Fruit fly (Drosophila melanogaster) whole organism, prepupa: ENCODE data around the gene ND-20L.
A peak's percentile ranks its signal among the peaks of the same experiment; 100 is the strongest.

Experiments used
- CG10669 ChIP-seq: fragments of 200-800 bp; sonication (Bioruptor generic); optimal IDR thresholded peaks from 3 replicates; lab custom pipeline; 2018; ENCODE audit warnings: missing biosample characterization, mild to moderate bottlenecking, missing genetic modification characterization, moderate library complexity
- CG11294 ChIP-seq: fragments of 200-800 bp; sonication (Bioruptor generic); IDR thresholded peaks from 2 replicates; pipeline ENCODE4 v1.3.6; 2022; ENCODE audit warnings: missing biosample characterization, missing genetic modification characterization
- CG11762 ChIP-seq: fragments of 200-800 bp; sonication (Bioruptor generic); optimal IDR thresholded peaks from 3 replicates; lab custom pipeline; 2016; ENCODE audit warnings: missing biosample characterization, missing genetic modification characterization; ENCODE audit not compliant: insufficient read depth
- CG11902 ChIP-seq: fragments of 200-800 bp; sonication (Bioruptor generic); optimal IDR thresholded peaks from 3 replicates; lab custom pipeline; 2016; ENCODE audit warnings: missing biosample characterization, missing genetic modification characterization
- CG15336 ChIP-seq: fragments of 200-800 bp; sonication (Bioruptor generic); IDR thresholded peaks from 2 replicates; pipeline ENCODE4 v1.3.6; 2022; ENCODE audit warnings: missing biosample characterization, missing genetic modification characterization
- CG1621 ChIP-seq: fragments of 200-800 bp; sonication (Bioruptor generic); optimal IDR thresholded peaks from 3 replicates; lab custom pipeline; 2018; ENCODE audit warnings: missing biosample characterization, mild to moderate bottlenecking, missing genetic modification characterization
- CG16779 ChIP-seq: fragments of 200-800 bp; sonication (Bioruptor generic); optimal IDR thresholded peaks from 3 replicates; lab custom pipeline; 2017; ENCODE audit warnings: missing biosample characterization, mild to moderate bottlenecking, missing genetic modification characterization
- CG31627 ChIP-seq: fragments of 200-800 bp; sonication (Bioruptor generic); optimal IDR thresholded peaks from 3 replicates; lab custom pipeline; 2016; ENCODE audit warnings: missing biosample characterization, missing genetic modification characterization
- CG34406 ChIP-seq: fragments of 200-800 bp; sonication (Bioruptor generic); optimal IDR thresholded peaks from 3 replicates; lab custom pipeline; 2016; ENCODE audit warnings: missing biosample characterization, missing genetic modification characterization
- CG3919 ChIP-seq: fragments of 200-800 bp; sonication (Bioruptor generic); optimal IDR thresholded peaks from 3 replicates; lab custom pipeline; 2016; ENCODE audit warnings: missing biosample characterization, missing genetic modification characterization
- CG4318 ChIP-seq: fragments of 200-800 bp; sonication (Bioruptor generic); optimal IDR thresholded peaks from 3 replicates; lab custom pipeline; 2017; ENCODE audit warnings: missing biosample characterization, mild to moderate bottlenecking, missing genetic modification characterization
- CG6163 ChIP-seq: fragments of 200-800 bp; sonication (Bioruptor generic); IDR thresholded peaks from 3 replicates; pipeline ENCODE4 v1.3.6; 2022; ENCODE audit warnings: missing biosample characterization, missing genetic modification characterization
- CG6792 ChIP-seq: fragments of 200-800 bp; sonication (Bioruptor generic); optimal IDR thresholded peaks from 3 replicates; lab custom pipeline; 2016; ENCODE audit warnings: missing biosample characterization, missing genetic modification characterization
- CG6854 ChIP-seq: fragments of 200-800 bp; sonication (Bioruptor generic); optimal IDR thresholded peaks from 2 replicates; lab custom pipeline; 2017; ENCODE audit warnings: missing biosample characterization, mild to moderate bottlenecking, missing genetic modification characterization
- CG7368 ChIP-seq: fragments of 200-800 bp; sonication (Bioruptor generic); optimal IDR thresholded peaks from 3 replicates; lab custom pipeline; 2016; ENCODE audit warnings: missing biosample characterization, missing genetic modification characterization
- CG8119 ChIP-seq: fragments of 200-800 bp; sonication (Bioruptor generic); IDR thresholded peaks from 3 replicates; pipeline ENCODE4 v1.3.6; 2022; ENCODE audit warnings: missing biosample characterization, missing genetic modification characterization
- CG8319 ChIP-seq: fragments of 200-800 bp; sonication (Bioruptor generic); optimal IDR thresholded peaks from 3 replicates; lab custom pipeline; 2016; ENCODE audit warnings: missing biosample characterization, missing genetic modification characterization
- Eip93F ChIP-seq: fragments of 200-800 bp; sonication (Bioruptor generic); optimal IDR thresholded peaks from 2 replicates; lab custom pipeline; 2016; ENCODE audit warnings: missing biosample characterization, mild to moderate bottlenecking, missing genetic modification characterization
- Ets21C ChIP-seq: fragments of 200-800 bp; sonication (Bioruptor generic); optimal IDR thresholded peaks from 3 replicates; lab custom pipeline; 2016; ENCODE audit warnings: missing biosample characterization, missing genetic modification characterization
- Ets96B ChIP-seq: fragments of 200-800 bp; optimal IDR thresholded peaks from 2 replicates; lab custom pipeline; 2019; ENCODE audit warnings: missing biosample characterization, mild to moderate bottlenecking, missing genetic modification characterization, moderate library complexity
- Hr4 ChIP-seq: fragments of 200-800 bp; sonication (Bioruptor generic); optimal IDR thresholded peaks from 3 replicates; lab custom pipeline; 2016; ENCODE audit warnings: missing biosample characterization, missing genetic modification characterization
- Met ChIP-seq: fragments of 200-800 bp; sonication (Bioruptor generic); optimal IDR thresholded peaks from 3 replicates; lab custom pipeline; 2016; ENCODE audit warnings: missing biosample characterization, missing genetic modification characterization
- OdsH ChIP-seq: fragments of 200-800 bp; sonication (Bioruptor generic); optimal IDR thresholded peaks from 3 replicates; lab custom pipeline; 2016; ENCODE audit warnings: missing biosample characterization, missing genetic modification characterization
- Smox ChIP-seq: fragments of 200-800 bp; sonication (Bioruptor generic); optimal IDR thresholded peaks from 3 replicates; lab custom pipeline; 2016; ENCODE audit warnings: missing biosample characterization, missing genetic modification characterization
- Sox102F ChIP-seq: fragments of 200-800 bp; sonication (Bioruptor generic); optimal IDR thresholded peaks from 2 replicates; lab custom pipeline; 2016; ENCODE audit warnings: missing biosample characterization, mild to moderate bottlenecking, missing genetic modification characterization
- Sox14 ChIP-seq: fragments of 200-800 bp; sonication (Bioruptor generic); optimal IDR thresholded peaks from 3 replicates; lab custom pipeline; 2016; ENCODE audit warnings: missing biosample characterization, missing genetic modification characterization
- achi ChIP-seq: fragments of 200-800 bp; sonication (Bioruptor generic); optimal IDR thresholded peaks from 3 replicates; lab custom pipeline; 2016; ENCODE audit warnings: missing biosample characterization, missing genetic modification characterization
- cyc ChIP-seq: fragments of 200-800 bp; sonication (Bioruptor generic); optimal IDR thresholded peaks from 3 replicates; lab custom pipeline; 2016; ENCODE audit warnings: missing biosample characterization, missing genetic modification characterization
- dac ChIP-seq: fragments of 200-800 bp; sonication (Bioruptor generic); optimal IDR thresholded peaks from 2 replicates; lab custom pipeline; 2017; ENCODE audit warnings: missing biosample characterization, mild to moderate bottlenecking, missing genetic modification characterization
- dsx ChIP-seq: fragments of 200-800 bp; optimal IDR thresholded peaks from 3 replicates; lab custom pipeline; 2019; ENCODE audit warnings: missing biosample characterization, mild to moderate bottlenecking, missing genetic modification characterization, moderate library complexity; ENCODE audit not compliant: poor library complexity, severe bottlenecking
- eg ChIP-seq: fragments of 200-800 bp; sonication (Bioruptor generic); IDR thresholded peaks from 3 replicates; pipeline ENCODE4 v1.3.6; 2022; ENCODE audit warnings: missing biosample characterization, missing genetic modification characterization
- esn ChIP-seq: fragments of 200-800 bp; sonication (Bioruptor generic); optimal IDR thresholded peaks from 2 replicates; lab custom pipeline; 2016; ENCODE audit warnings: missing biosample characterization, mild to moderate bottlenecking, missing genetic modification characterization, moderate library complexity
- fkh ChIP-seq: fragments of 200-800 bp; sonication (Bioruptor generic); optimal IDR thresholded peaks from 3 replicates; lab custom pipeline; 2017; ENCODE audit warnings: missing biosample characterization, mild to moderate bottlenecking, missing genetic modification characterization, moderate library complexity
- pdm3 ChIP-seq: fragments of 200-800 bp; sonication (Bioruptor generic); optimal IDR thresholded peaks from 3 replicates; lab custom pipeline; 2016; ENCODE audit warnings: missing biosample characterization, missing genetic modification characterization
- salr ChIP-seq, 2 experiments: fragments of 200-800 bp; sonication (Bioruptor generic); optimal IDR thresholded peaks; 3 replicates each; lab custom pipeline; 2016 to 2018; ENCODE audit warnings: missing biosample characterization in 2 of 2, missing genetic modification characterization in 2 of 2, mild to moderate bottlenecking in 1 of 2
- spab ChIP-seq: fragments of 200-800 bp; sonication (Bioruptor generic); optimal IDR thresholded peaks from 2 replicates; lab custom pipeline; 2017; ENCODE audit warnings: missing biosample characterization, mild to moderate bottlenecking, missing genetic modification characterization, missing genetic modification reagents
- ss ChIP-seq, 2 experiments: fragments of 200-800 bp; sonication (Bioruptor generic); optimal IDR thresholded peaks; 2 replicates in 1 of 2; 3 replicates in 1 of 2; lab custom pipeline; 2017 to 2018; ENCODE audit warnings: mild to moderate bottlenecking in 2 of 2, missing biosample characterization in 2 of 2, missing genetic modification characterization in 2 of 2, moderate library complexity in 1 of 2
- svp ChIP-seq: fragments of 200-800 bp; sonication (Bioruptor generic); peaks from one replicate; lab custom pipeline; 2016; ENCODE audit warnings: missing biosample characterization, missing genetic modification characterization
- topi ChIP-seq: fragments of 200-800 bp; sonication (Bioruptor generic); optimal IDR thresholded peaks from 3 replicates; lab custom pipeline; 2016; ENCODE audit warnings: missing biosample characterization, missing genetic modification characterization

The ND-20L gene

dm6 chr3R:29538436-29538835, 22.9 kb downstream of the ND-20L start (continued):
- peak; percentile 50 for TF ChIP-seq Ets21C (GFP tag; lab: Kevin White, UChicago)
- TF ChIP-seq fkh (GFP tag; lab: Kevin White, UChicago) = no peak
- TF ChIP-seq CG6854 = peak; percentile 23
- no peak for TF ChIP-seq Eip93F (GFP tag; lab: Kevin White, UChicago)
- no peak for TF ChIP-seq CG16779 (tag; lab: Kevin White, UChicago)
- peak; percentile 56 for TF ChIP-seq Ets96B (tag; lab: Kevin White, UChicago)
- peak; percentile 64 for TF ChIP-seq Sox14 (GFP tag; lab: Kevin White, UChicago)
- peak; percentile 40; the same call in 1 of the 2 replicates for TF ChIP-seq CG15336 (GFP tag; lab: Robert Waterston, UW)
- TF ChIP-seq Smox (GFP tag; lab: Kevin White, UChicago) = peak; percentile 74
- peak; percentile 53 for TF ChIP-seq CG6792 (GFP tag; lab: Kevin White, UChicago)
- TF ChIP-seq CG7368 (GFP tag; lab: Kevin White, UChicago) = peak; percentile 52
- peak; percentile 75 for TF ChIP-seq Met (GFP tag; lab: Kevin White, UChicago)
- peak; percentile 77 for TF ChIP-seq esn (GFP tag; lab: Kevin White, UChicago)
- TF ChIP-seq CG31627 = peak; percentile 63
- TF ChIP-seq CG11762 = peak; percentile 17
- TF ChIP-seq CG8119 (GFP tag; lab: Robert Waterston, UW) = 0 out of 3 replicates have a peak, but pooled peaks have one; percentile 43
- TF ChIP-seq CG10669 (GFP tag; lab: Kevin White, UChicago) = peak; percentile 34
- TF ChIP-seq CG4318 = no peak
- peak; percentile 90 for TF ChIP-seq svp (GFP tag; lab: Kevin White, UChicago)
- peak; percentile 79; the same call in 2 of the 3 replicates for TF ChIP-seq CG6163

dm6 chr3R:29540948-29541741, 25.6 kb downstream of the ND-20L start:
- TF ChIP-seq dac (GFP tag; lab: Kevin White, UChicago) (no peak), svp (GFP tag; lab: Kevin White, UChicago) (peak; percentile 53)

dm6 chr3R:29545163-29545562, 29.6 kb downstream of the ND-20L start:
- TF ChIP-seq CG6854 (no peak), CG10669 (GFP tag; lab: Kevin White, UChicago) (no peak), Eip93F (GFP tag; lab: Kevin White, UChicago) (no peak), dac (GFP tag; lab: Kevin White, UChicago) (no peak), CG11294 (GFP tag; lab: Robert Waterston, UW) (no peak), Hr4 (GFP tag; lab: Kevin White, UChicago) (no peak), dsx (GFP tag; lab: Kevin White, UChicago) (no peak), achi (no peak), CG7368 (GFP tag; lab: Kevin White, UChicago) (no peak), ss (GFP tag; optimal IDR thresholded peaks at IDR 0.05; lab: Kevin White, UChicago) (no peak), CG8319 (no peak), fkh (GFP tag; lab: Kevin White, UChicago) (no peak), CG3919 (no peak)

dm6 chr3R:29546418-29546817, 30.9 kb downstream of the ND-20L start:
- TF ChIP-seq eg (GFP tag; lab: Robert Waterston, UW) (no peak), pdm3 (no peak), OdsH (GFP tag; lab: Kevin White, UChicago) (no peak), cyc (GFP tag; lab: Kevin White, UChicago) (no peak), Ets96B (tag; lab: Kevin White, UChicago) (no peak), ss (GFP tag; optimal IDR thresholded peaks at IDR 0.05; lab: Kevin White, UChicago) (no peak), CG16779 (tag; lab: Kevin White, UChicago) (no peak), CG11902 (GFP tag; lab: Kevin White, UChicago) (no peak), CG1621 (no peak), spab (GFP tag; lab: Kevin White, UChicago) (no peak), salr (GFP tag; optimal IDR thresholded peaks at IDR 0.05; lab: Kevin White, UChicago) (no peak), Eip93F (GFP tag; lab: Kevin White, UChicago) (no peak), topi (GFP tag; lab: Kevin White, UChicago) (no peak), CG34406 (GFP tag; lab: Kevin White, UChicago) (no peak), Sox102F (no peak)
